Worm (Caenorhabditis elegans): Measurements from ENCODE around the gene nrx-1.

DNA sequence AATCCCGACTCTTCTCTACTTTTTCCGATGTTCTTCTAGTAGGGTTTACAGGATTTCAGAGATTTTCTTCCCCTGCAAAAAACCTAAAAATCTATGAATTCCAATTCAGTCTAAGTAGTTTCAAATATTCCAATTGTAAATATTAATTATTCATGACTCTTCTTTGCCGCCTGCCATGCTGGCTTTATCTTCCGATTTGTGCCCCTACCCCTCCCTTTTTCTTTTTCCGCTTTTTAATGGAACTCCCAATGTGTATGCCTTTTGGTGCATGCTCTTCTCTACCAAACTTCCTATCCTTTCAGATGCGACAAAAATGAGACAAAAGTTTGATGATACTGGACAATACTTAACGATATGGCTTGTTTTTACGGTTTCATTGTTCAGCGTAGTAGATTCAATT is at the start of gene nrx-1:
- TF ChIP-seq F10B5.3 (tag; optimal IDR thresholded peaks at IDR 0.05): no peak
- TF ChIP-seq nhr-77 (tag; optimal IDR thresholded peaks at IDR 0.05): no peak
- no peak for TF ChIP-seq aly-2 (tag; optimal IDR thresholded peaks at IDR 0.05)
- no peak for TF ChIP-seq daf-12 (tag; optimal IDR thresholded peaks at IDR 0.05)
- TF ChIP-seq fos-1 (tag; optimal IDR thresholded peaks at IDR 0.05): no peak
- TF ChIP-seq ama-1 (optimal IDR thresholded peaks at IDR 0.05): no peak
- no peak for TF ChIP-seq egl-43 (GFP tag; IDR thresholded peaks at IDR 0.05)
- no peak for TF ChIP-seq nhr-11 (tag; optimal IDR thresholded peaks at IDR 0.05)
- TF ChIP-seq nhr-10 (tag; optimal IDR thresholded peaks at IDR 0.05): no peak
- no peak for TF ChIP-seq nhr-25 (tag; optimal IDR thresholded peaks at IDR 0.05; ENCODE audit: borderline replicate concordance, insufficient read depth)
- no peak for TF ChIP-seq ctbp-1 (GFP tag; IDR thresholded peaks at IDR 0.05)

Measured in whole organism, L4 larva.